Worm (Caenorhabditis elegans) whole organism, young adult: ENCODE results near the gene rei-1.

Experiments
- B0035.1 ChIP-seq: sonication (generic microtip); optimal IDR thresholded peaks from 2 replicates; lab custom pipeline; 2016; ENCODE audit warnings: missing genetic modification characterization, mild to moderate bottlenecking, missing compliant biosample characterization, missing genotype, missing genetic modification reagents
- C06A6.2 ChIP-seq: fragments of 200-800 bp; sonication (Bioruptor generic); conservative IDR thresholded peaks from 2 replicates; pipeline ENCODE4 v1.3.6; 2022; ENCODE audit warnings: missing genetic modification characterization, missing compliant biosample characterization
- C17E4.6 ChIP-seq: fragments of 200-800 bp; sonication (Bioruptor generic); IDR thresholded peaks from 2 replicates; pipeline ENCODE4 v1.3.6; 2022; ENCODE audit warnings: missing genetic modification reagents, missing genetic modification characterization, missing compliant biosample characterization
- F10E7.11 ChIP-seq: sonication (generic microtip); optimal IDR thresholded peaks from 2 replicates; lab custom pipeline; 2017; ENCODE audit warnings: mild to moderate bottlenecking, missing genetic modification characterization, moderate library complexity, missing compliant biosample characterization
- F37B4.10 ChIP-seq: fragments of 200-800 bp; sonication (Bioruptor generic); IDR thresholded peaks from 2 replicates; pipeline ENCODE4 v1.3.6; 2022; ENCODE audit warnings: missing genetic modification characterization, missing compliant biosample characterization
- F52B5.7 ChIP-seq: sonication (generic microtip); optimal IDR thresholded peaks from 2 replicates; lab custom pipeline; 2016; ENCODE audit warnings: mild to moderate bottlenecking, missing genetic modification characterization, missing compliant biosample characterization
- F57C9.4 ChIP-seq: sonication (generic microtip); optimal IDR thresholded peaks from 2 replicates; lab custom pipeline; 2017; ENCODE audit warnings: mild to moderate bottlenecking, missing genetic modification characterization, missing compliant biosample characterization
- Y53F4B.3 ChIP-seq: fragments of 200-800 bp; sonication (Bioruptor generic); IDR thresholded peaks from 2 replicates; pipeline ENCODE4 v1.3.6; 2022; ENCODE audit warnings: missing genetic modification reagents, missing genetic modification characterization, missing compliant biosample characterization
- akir-1 ChIP-seq: fragments of 200-800 bp; sonication (Bioruptor generic); optimal IDR thresholded peaks from 2 replicates; lab custom pipeline; 2018; ENCODE audit warnings: mild to moderate bottlenecking, missing genetic modification characterization, moderate library complexity, missing compliant biosample characterization
- ama-1 ChIP-seq, 3 experiments: fragments of 150-350 bp in 1 of 3; sonication (generic microtip) in 2 of 3; optimal IDR thresholded peaks; 2 replicates each; lab custom pipeline; 2014 to 2018; ENCODE audit warnings: missing biosample characterization in 2 of 3, missing genetic modification characterization in 2 of 3, missing genetic modification reagents in 2 of 3
- attf-3 ChIP-seq: fragments of 200-800 bp; sonication (Bioruptor generic); conservative IDR thresholded peaks from 2 replicates; pipeline ENCODE4 v1.3.6; 2022; ENCODE audit warnings: missing genetic modification reagents, missing genetic modification characterization, missing compliant biosample characterization
- bed-1 ChIP-seq: fragments of 200-800 bp; sonication (Bioruptor generic); IDR thresholded peaks from 2 replicates; pipeline ENCODE4 v1.3.6; 2022; ENCODE audit warnings: missing genetic modification reagents, missing genetic modification characterization, missing compliant biosample characterization
- cebp-1 ChIP-seq, 2 experiments: fragments of 200-800 bp in 1 of 2; sonication (Bioruptor generic) in 1 of 2; sonication (generic microtip) in 1 of 2; IDR thresholded peaks in 1 of 2; optimal IDR thresholded peaks in 1 of 2; 2 replicates each; pipeline versions ENCODE4 v1.3.6 to Lab custom; 2017 to 2022; ENCODE audit warnings: missing compliant biosample characterization in 2 of 2, missing genetic modification characterization in 2 of 2, mild to moderate bottlenecking in 1 of 2, missing genetic modification reagents in 1 of 2, moderate library complexity in 1 of 2
- ceh-27 ChIP-seq: fragments of 200-800 bp; sonication (Bioruptor generic); optimal IDR thresholded peaks from 2 replicates; lab custom pipeline; 2018; ENCODE audit warnings: mild to moderate bottlenecking, missing genetic modification characterization, moderate library complexity, missing compliant biosample characterization
- die-1 ChIP-seq: sonication (generic microtip); optimal IDR thresholded peaks from 2 replicates; lab custom pipeline; 2016; ENCODE audit warnings: missing genotype, mild to moderate bottlenecking, missing genetic modification characterization, missing compliant biosample characterization
- efl-1 ChIP-seq: fragments of 150-350 bp; optimal IDR thresholded peaks from 2 replicates; lab custom pipeline; 2014; ENCODE audit warnings: missing biosample characterization, missing genetic modification reagents, missing genetic modification characterization
- egl-44 ChIP-seq: fragments of 200-800 bp; sonication (Bioruptor generic); IDR thresholded peaks from 2 replicates; pipeline ENCODE4 v1.3.6; 2022; ENCODE audit warnings: missing genetic modification reagents, missing genetic modification characterization, missing compliant biosample characterization
- him-1 ChIP-seq: sonication (generic microtip); optimal IDR thresholded peaks from 2 replicates; lab custom pipeline; 2016; ENCODE audit warnings: missing genotype, missing genetic modification reagents, missing genetic modification characterization, missing compliant biosample characterization
- hmg-1.2 ChIP-seq: fragments of 200-800 bp; sonication (Bioruptor generic); IDR thresholded peaks from 2 replicates; pipeline ENCODE4 v1.3.6; 2022; ENCODE audit warnings: missing genetic modification reagents, missing genetic modification characterization, missing compliant biosample characterization
- hsf-1 ChIP-seq: fragments of 200-800 bp; sonication (Bioruptor generic); IDR thresholded peaks from 2 replicates; pipeline ENCODE4 v1.3.6; 2022; ENCODE audit warnings: missing genetic modification reagents, missing genetic modification characterization, missing compliant biosample characterization
- lag-1 ChIP-seq: fragments of 200-800 bp; sonication (Bioruptor generic); IDR thresholded peaks from 2 replicates; pipeline ENCODE4 v1.3.6; 2022; ENCODE audit warnings: missing genetic modification reagents, missing genetic modification characterization, missing compliant biosample characterization
- let-607 ChIP-seq, 2 experiments: fragments of 200-800 bp in 1 of 2; sonication (Bioruptor generic) in 1 of 2; sonication (generic microtip) in 1 of 2; optimal IDR thresholded peaks; 2 replicates each; lab custom pipeline; 2016 to 2018; ENCODE audit warnings: mild to moderate bottlenecking in 2 of 2, missing compliant biosample characterization in 2 of 2, missing genetic modification characterization in 2 of 2, moderate library complexity in 2 of 2, missing genotype in 1 of 2
- madf-3 ChIP-seq: fragments of 200-800 bp; sonication (Bioruptor generic); IDR thresholded peaks from 2 replicates; pipeline ENCODE4 v1.3.6; 2022; ENCODE audit warnings: missing genetic modification reagents, missing genetic modification characterization, missing compliant biosample characterization
- madf-6 ChIP-seq: fragments of 200-800 bp; sonication (Bioruptor generic); IDR thresholded peaks from 2 replicates; pipeline ENCODE4 v1.3.6; 2022; ENCODE audit warnings: missing genetic modification reagents, missing genetic modification characterization, missing compliant biosample characterization
- mcd-1 ChIP-seq: fragments of 200-800 bp; sonication (Bioruptor generic); IDR thresholded peaks from 2 replicates; pipeline ENCODE4 v1.3.6; 2022; ENCODE audit warnings: missing genetic modification reagents, missing genetic modification characterization, missing compliant biosample characterization
- nfya-2 ChIP-seq: fragments of 200-800 bp; sonication (Bioruptor generic); IDR thresholded peaks from 2 replicates; pipeline ENCODE4 v1.3.6; 2022; ENCODE audit warnings: missing genetic modification reagents, missing genetic modification characterization, missing compliant biosample characterization
- nhr-90 ChIP-seq: sonication (generic microtip); optimal IDR thresholded peaks from 2 replicates; lab custom pipeline; 2016; ENCODE audit warnings: missing genotype, mild to moderate bottlenecking, missing genetic modification characterization, missing compliant biosample characterization
- rec-8 ChIP-seq, 2 experiments: sonication (generic microtip); optimal IDR thresholded peaks; 2 replicates each; lab custom pipeline; 2016; ENCODE audit warnings: mild to moderate bottlenecking in 2 of 2, missing genetic modification characterization in 2 of 2, missing genetic modification reagents in 2 of 2, missing genotype in 2 of 2, missing biosample characterization in 1 of 2, missing compliant biosample characterization in 1 of 2, moderate library complexity in 1 of 2
- tbx-9 ChIP-seq: sonication (generic microtip); optimal IDR thresholded peaks from 2 replicates; lab custom pipeline; 2016; ENCODE audit warnings: borderline replicate concordance, missing genetic modification characterization, inconsistent platforms, missing compliant biosample characterization
- zfh-2 ChIP-seq: fragments of 200-800 bp; sonication (Bioruptor generic); conservative IDR thresholded peaks from 2 replicates; pipeline ENCODE4 v1.3.6; 2022; ENCODE audit warnings: missing genetic modification reagents, missing genetic modification characterization, missing compliant biosample characterization

rei-1 gene

DNA sequence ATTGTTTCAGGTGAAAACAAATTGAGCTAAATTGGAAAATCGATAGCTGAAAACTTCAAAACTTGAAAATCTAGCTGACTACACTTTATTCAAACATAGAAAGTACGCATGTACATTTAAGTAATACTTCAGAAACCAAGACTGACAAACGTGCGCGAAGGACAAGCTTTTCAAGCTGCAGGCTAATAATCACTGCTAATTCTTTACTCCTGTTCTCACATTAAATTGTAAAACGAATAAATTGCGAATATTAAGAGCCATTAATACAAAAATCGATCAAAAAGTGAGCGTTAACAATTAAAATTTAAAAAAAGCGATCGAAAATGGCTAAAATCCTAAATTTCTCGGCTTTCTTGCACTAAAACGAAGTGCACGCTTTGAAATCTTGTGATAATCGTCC lies 10.9 kb downstream of the rei-1 start:
- TF ChIP-seq nhr-90 = no peak
- peak; percentile 82 for TF ChIP-seq madf-3 (GFP tag; lab: Robert Waterston, UW)
- TF ChIP-seq C06A6.2 (GFP tag; lab: Robert Waterston, UW) = no peak

DNA sequence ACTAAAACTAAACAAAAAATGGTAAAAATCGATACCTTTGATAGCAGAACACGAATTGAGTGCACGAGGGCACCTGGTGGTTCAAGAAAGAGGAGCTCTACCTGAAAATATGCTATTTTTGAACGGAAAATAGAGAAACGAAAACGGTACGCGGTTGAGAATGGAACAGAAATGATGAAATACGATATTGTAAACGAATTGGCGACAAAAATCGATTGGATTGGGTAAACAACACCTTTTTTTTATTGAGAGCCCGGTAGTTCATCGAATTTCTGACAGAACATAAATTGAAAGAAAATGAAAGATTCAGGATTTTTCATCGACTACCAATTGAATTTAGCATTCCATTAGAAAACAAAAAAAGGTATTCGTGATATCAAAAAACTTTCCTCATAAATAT lies 11.5 kb downstream of the rei-1 start, which contains the start of gene kin-19:
TSS of gene kin-19 (minus strand) at position 101 of the 400 bp plus-strand sequence.
- TF ChIP-seq nfya-2 (GFP tag; lab: Robert Waterston, UW) (no peak), madf-6 (GFP tag; lab: Robert Waterston, UW) (0 out of 2 replicates have a peak, but pooled peaks have one; percentile 5)

DNA sequence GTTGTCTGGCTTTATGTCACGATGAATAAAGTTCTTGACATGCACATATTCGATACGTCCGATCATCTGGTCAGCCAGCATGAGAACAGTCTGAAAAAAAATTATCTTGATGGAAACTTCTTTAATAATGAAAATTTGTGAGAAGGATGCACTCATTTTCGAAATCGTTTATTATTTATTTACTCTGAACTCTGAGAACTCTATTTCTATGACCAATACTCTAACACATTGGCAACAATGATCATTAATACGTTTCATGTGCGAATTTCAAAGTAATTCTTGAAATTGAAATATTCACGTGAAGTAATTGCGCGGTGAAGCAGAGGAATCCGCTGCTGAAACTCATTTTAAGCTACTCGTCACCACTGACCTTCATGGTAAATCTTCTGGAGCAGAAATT lies 12.3 kb downstream of the rei-1 start:
- TF ChIP-seq Y53F4B.3 (GFP tag; lab: Robert Waterston, UW) (no peak), zfh-2 (GFP tag; lab: Robert Waterston, UW) (no peak), F37B4.10 (GFP tag; lab: Robert Waterston, UW) (no peak), rec-8 (tag; optimal IDR thresholded peaks at IDR 0.05; lab: Kevin White, UChicago) (no peak), let-607 (tag; optimal IDR thresholded peaks at IDR 0.05; lab: Kevin White, UChicago) (no peak), bed-1 (GFP tag; lab: Robert Waterston, UW) (no peak), hsf-1 (GFP tag; lab: Robert Waterston, UW) (no peak), ama-1 (optimal IDR thresholded peaks at IDR 0.05; lab: Kevin White, UChicago) (no peak), ama-1 (GFP tag; optimal IDR thresholded peaks at IDR 0.05; lab: Kevin White, UChicago) (no peak), hmg-1.2 (GFP tag; lab: Robert Waterston, UW) (no peak), efl-1 (GFP tag; lab: Kevin White, UChicago) (no peak), B0035.1 (tag; lab: Kevin White, UChicago) (no peak), F57C9.4 (no peak), C17E4.6 (GFP tag; lab: Robert Waterston, UW) (no peak), F10E7.11 (tag; lab: Kevin White, UChicago) (no peak)
- TF ChIP-seq, all 124 proteins: peak for 0

DNA sequence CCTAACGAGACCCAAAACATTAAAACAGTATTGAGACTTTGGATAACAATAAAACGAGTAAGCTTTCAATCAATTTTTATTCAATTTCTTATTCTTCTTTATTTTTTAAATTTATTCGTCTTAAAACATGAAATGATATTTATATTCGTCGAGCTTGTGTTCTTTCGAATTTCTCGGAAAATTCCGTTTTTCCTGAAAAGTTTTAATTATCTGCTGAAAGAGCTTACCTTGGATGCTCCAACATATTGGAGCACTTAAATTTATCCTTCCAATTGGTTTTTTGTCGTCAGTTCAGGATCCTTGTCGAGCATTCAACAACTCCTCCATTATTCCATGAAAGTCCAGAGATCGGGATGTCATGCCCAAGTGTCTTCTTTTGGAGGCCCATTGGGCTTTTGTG lies 14.6 kb downstream of the rei-1 start:
- TF ChIP-seq him-1 (tag; lab: Kevin White, UChicago) (peak; percentile 31), die-1 (tag; lab: Kevin White, UChicago) (no peak)

DNA sequence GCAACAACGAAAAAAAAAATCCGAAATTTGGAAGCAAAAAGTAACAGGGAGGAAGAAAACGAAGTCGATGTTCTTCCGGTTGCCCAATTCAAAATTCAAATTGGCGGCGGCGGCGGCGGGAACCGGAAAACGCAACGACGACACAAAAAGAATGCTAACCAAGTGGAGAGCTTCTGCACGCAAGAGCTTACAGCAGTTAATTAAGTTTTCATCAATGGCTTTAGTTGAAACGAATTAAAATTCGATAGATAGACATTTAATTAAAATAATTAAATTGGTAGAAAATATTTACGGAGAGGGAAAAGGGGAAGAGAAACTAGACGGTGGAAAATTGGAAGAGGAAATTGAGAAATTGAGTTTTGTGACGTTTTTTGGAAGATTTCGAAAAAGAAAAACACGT lies 27.8 kb downstream of the rei-1 start:
- 0 out of 2 replicates have a peak, but pooled peaks have one; percentile 25 for TF ChIP-seq zfh-2 (GFP tag; lab: Robert Waterston, UW)
- no peak for TF ChIP-seq cebp-1 (GFP tag; IDR thresholded peaks at IDR 0.05; lab: Robert Waterston, UW)
- no peak for TF ChIP-seq cebp-1 (tag; optimal IDR thresholded peaks at IDR 0.05; lab: Kevin White, UChicago)
- TF ChIP-seq F52B5.7 (tag; lab: Kevin White, UChicago) = no peak
- no peak for TF ChIP-seq Y53F4B.3 (GFP tag; lab: Robert Waterston, UW)

DNA sequence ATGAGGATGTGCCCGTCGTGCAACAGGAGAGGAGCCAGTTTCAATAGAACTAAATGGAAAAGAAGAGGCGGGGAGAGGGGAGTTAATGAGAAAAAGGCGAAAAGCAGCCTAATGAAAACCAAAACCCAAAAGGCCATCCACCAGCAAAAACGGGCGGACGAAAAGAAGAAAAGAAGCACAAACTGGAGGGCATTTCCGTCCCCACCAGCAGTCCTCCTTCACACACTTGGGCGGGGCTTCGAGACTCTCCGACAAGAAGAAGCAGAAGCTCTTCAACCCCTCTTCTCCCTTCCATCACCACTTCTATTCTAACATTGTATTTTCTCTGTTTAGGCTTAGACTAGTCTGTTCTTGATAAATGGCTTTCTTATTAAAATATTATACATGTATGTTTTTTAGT lies 29.9 kb downstream of the rei-1 start:
- TF ChIP-seq mcd-1 (GFP tag; lab: Robert Waterston, UW) (0 out of 2 replicates have a peak, but pooled peaks have one; percentile 10), tbx-9 (tag; lab: Kevin White, UChicago) (no peak), zfh-2 (GFP tag; lab: Robert Waterston, UW) (peak; percentile 52), egl-44 (GFP tag; lab: Robert Waterston, UW) (no peak)
- TF ChIP-seq, all 124 proteins: peak for 2

DNA sequence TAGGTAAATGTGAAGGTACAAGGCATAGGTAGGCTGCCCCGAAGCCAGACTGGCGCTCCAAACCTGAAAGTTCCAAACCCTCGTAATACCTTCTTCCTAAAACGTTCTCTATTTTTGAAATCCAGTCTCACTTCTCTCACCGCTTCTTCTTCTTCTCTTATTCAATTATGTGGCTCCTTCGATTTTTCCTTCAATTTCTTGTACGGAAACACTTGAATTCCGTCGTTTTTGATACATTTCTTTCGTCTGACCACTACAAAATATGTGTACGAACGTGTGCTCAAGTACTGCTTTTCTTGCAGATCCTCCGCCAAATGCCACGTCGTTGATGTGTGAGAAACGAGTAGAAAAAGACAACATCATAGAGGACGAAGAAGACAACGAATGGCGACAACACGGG lies 31.7 kb downstream of the rei-1 start, which contains the start of gene unc-79:
TSS of gene unc-79 (plus strand) at position 301 of the 400 bp plus-strand sequence.
- TF ChIP-seq egl-44 (GFP tag; lab: Robert Waterston, UW) (no peak), ceh-27 (no peak), lag-1 (no peak), akir-1 (GFP tag; lab: Kevin White, UChicago) (no peak), hsf-1 (GFP tag; lab: Robert Waterston, UW) (no peak), attf-3 (GFP tag; lab: Robert Waterston, UW) (no peak), him-1 (tag; lab: Kevin White, UChicago) (no peak)
